Worm (Caenorhabditis elegans) whole organism, early embryonic: ENCODE results near the gene wdr-60.
"Not testable (repeated sequence)": the region's sequence is repeated elsewhere in the genome, so short reads cannot be mapped to it uniquely, and the experiment has no call there.

Source experiments
- B0310.2 ChIP-seq: sonication (generic microtip); optimal IDR thresholded peaks from 2 replicates; lab custom pipeline; 2016; ENCODE audit warnings: mild to moderate bottlenecking, missing genetic modification characterization, missing compliant biosample characterization
- F13C5.2 ChIP-seq: sonication (generic microtip); optimal IDR thresholded peaks from 2 replicates; lab custom pipeline; 2017; ENCODE audit warnings: mild to moderate bottlenecking, missing genetic modification characterization, inconsistent platforms, missing compliant biosample characterization
- aly-1 ChIP-seq: sonication (generic microtip); optimal IDR thresholded peaks from 2 replicates; lab custom pipeline; 2016; ENCODE audit warnings: missing genetic modification characterization, missing compliant biosample characterization
- ama-1 ChIP-seq: fragments of 150-350 bp; optimal IDR thresholded peaks from 2 replicates; lab custom pipeline; 2014
- ceh-13 ChIP-seq: fragments of 200-800 bp; sonication (Bioruptor generic); optimal IDR thresholded peaks from 2 replicates; lab custom pipeline; 2018; ENCODE audit warnings: mild to moderate bottlenecking, missing genetic modification characterization, missing compliant biosample characterization
- ceh-36 ChIP-seq: sonication (generic microtip); optimal IDR thresholded peaks from 2 replicates; lab custom pipeline; 2016; ENCODE audit warnings: missing genetic modification characterization, inconsistent platforms, missing compliant biosample characterization
- ets-7 ChIP-seq: sonication (generic microtip); optimal IDR thresholded peaks from 2 replicates; lab custom pipeline; 2016; ENCODE audit warnings: missing genotype, missing genetic modification characterization, missing compliant biosample characterization
- flt-1 ChIP-seq: fragments of 200-800 bp; sonication (Bioruptor generic); IDR thresholded peaks from 2 replicates; pipeline ENCODE4 v1.3.6; 2022; ENCODE audit warnings: missing genetic modification characterization, missing compliant biosample characterization
- hmbx-1 ChIP-seq: sonication (generic microtip); optimal IDR thresholded peaks from 2 replicates; lab custom pipeline; 2016; ENCODE audit warnings: mild to moderate bottlenecking, missing genetic modification characterization, missing compliant biosample characterization
- hmg-4 ChIP-seq: fragments of 200-800 bp; sonication (Bioruptor generic); optimal IDR thresholded peaks from 2 replicates; lab custom pipeline; 2018; ENCODE audit warnings: mild to moderate bottlenecking, missing genetic modification characterization, missing compliant biosample characterization
- hnd-1 ChIP-seq: sonication (generic microtip); optimal IDR thresholded peaks from 2 replicates; lab custom pipeline; 2016; ENCODE audit warnings: missing genetic modification characterization, missing compliant biosample characterization
- pes-1 ChIP-seq: fragments of 200-800 bp; sonication (Bioruptor generic); IDR thresholded peaks from 2 replicates; pipeline ENCODE4 v1.3.6; 2022; ENCODE audit warnings: missing genetic modification reagents, missing genetic modification characterization, missing compliant biosample characterization
- scrt-1 ChIP-seq: fragments of 200-800 bp; sonication (Bioruptor generic); IDR thresholded peaks from 2 replicates; pipeline ENCODE4 v1.3.6; 2022; ENCODE audit warnings: missing genetic modification characterization, missing compliant biosample characterization
- sea-1 ChIP-seq: fragments of 200-800 bp; sonication (Bioruptor generic); conservative IDR thresholded peaks from 2 replicates; pipeline ENCODE4 v1.3.6; 2022; ENCODE audit warnings: missing genetic modification characterization, missing compliant biosample characterization
- tbx-11 ChIP-seq: fragments of 200-800 bp; sonication (Bioruptor generic); IDR thresholded peaks from 2 replicates; pipeline ENCODE4 v1.3.6; 2022; ENCODE audit warnings: missing genetic modification characterization, missing compliant biosample characterization
- tbx-37 ChIP-seq: fragments of 200-800 bp; sonication (Bioruptor generic); conservative IDR thresholded peaks from 2 replicates; pipeline ENCODE4 v1.3.6; 2022; ENCODE audit warnings: missing genetic modification reagents, missing genetic modification characterization, missing compliant biosample characterization
- tra-4 ChIP-seq: sonication (generic microtip); optimal IDR thresholded peaks from 2 replicates; lab custom pipeline; 2017; ENCODE audit warnings: missing genetic modification characterization, missing compliant biosample characterization

wdr-60 gene

ce11 chrIII:4965271-4965670 lies 21.7 kb upstream of the wdr-60 start, which contains the start of gene nca-2:
Gene nca-2 (plus strand): TSS chrIII:4965571.
- TF ChIP-seq flt-1 (GFP tag; lab: Robert Waterston, UW) (no peak), hnd-1 (tag; lab: Kevin White, UChicago) (no peak), tbx-11 (GFP tag; lab: Robert Waterston, UW) (no peak), B0310.2 (tag; lab: Kevin White, UChicago) (no peak), tra-4 (no peak), pes-1 (GFP tag; lab: Robert Waterston, UW) (no peak), ceh-36 (no peak), F13C5.2 (no peak), hmbx-1 (tag; lab: Kevin White, UChicago) (no peak), scrt-1 (GFP tag; lab: Robert Waterston, UW) (no peak), ceh-13 (no peak), ama-1 (lab: Kevin White, UChicago) (no peak), ets-7 (no peak), sea-1 (GFP tag; lab: Robert Waterston, UW) (no peak)

ce11 chrIII:4967236-4967635 lies 19.8 kb upstream of the wdr-60 start:
- no peak for TF ChIP-seq hmg-4 (GFP tag; lab: Kevin White, UChicago)
- no peak for TF ChIP-seq scrt-1 (GFP tag; lab: Robert Waterston, UW)
- TF ChIP-seq ceh-36: no peak
- no peak for TF ChIP-seq tra-4
- no peak for TF ChIP-seq ceh-13
- TF ChIP-seq tbx-11 (GFP tag; lab: Robert Waterston, UW): no peak
- TF ChIP-seq aly-1 (tag; lab: Kevin White, UChicago): no peak
- no peak for TF ChIP-seq ama-1 (lab: Kevin White, UChicago)
- no peak for TF ChIP-seq hmbx-1 (tag; lab: Kevin White, UChicago)
- TF ChIP-seq B0310.2 (tag; lab: Kevin White, UChicago): no peak
- TF ChIP-seq pes-1 (GFP tag; lab: Robert Waterston, UW): no peak
- no peak for TF ChIP-seq hnd-1 (tag; lab: Kevin White, UChicago)
- TF ChIP-seq sea-1 (GFP tag; lab: Robert Waterston, UW): no peak
- TF ChIP-seq tbx-37 (GFP tag; lab: Robert Waterston, UW): no peak
- TF ChIP-seq F13C5.2: no peak

- TF ChIP-seq ets-7 (no peak), hmg-4 (GFP tag; lab: Kevin White, UChicago) (no peak), B0310.2 (tag; lab: Kevin White, UChicago) (no peak), aly-1 (tag; lab: Kevin White, UChicago) (no peak), F13C5.2 (no peak), tra-4 (no peak), pes-1 (GFP tag; lab: Robert Waterston, UW) (no peak)
Measured at ce11 chrIII:4968146-4968545, 18.9 kb upstream of the wdr-60 start.

DNA sequence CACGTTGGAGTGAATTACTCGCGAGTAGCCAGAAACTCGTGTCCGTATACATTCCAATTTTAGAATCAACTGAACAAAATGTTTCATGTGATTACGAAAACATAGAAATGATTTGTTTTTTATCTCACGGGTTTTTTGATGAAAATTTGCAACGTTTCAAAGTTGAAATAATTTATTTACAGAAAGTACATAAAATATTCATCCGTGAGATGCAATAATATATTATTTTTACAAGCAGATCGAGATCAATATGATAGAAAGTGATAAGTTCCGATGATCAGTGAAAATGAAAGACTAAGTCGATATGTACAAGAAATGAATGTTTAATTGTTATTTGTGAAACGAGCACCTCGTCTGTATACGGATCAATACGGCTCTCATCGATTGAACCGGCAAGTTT lies 6.6 kb upstream of the wdr-60 start, which contains the start of gene C27F2.6:
C27F2.6 (minus strand) TSS at position 101 of the 400 bp plus-strand sequence.
- not testable (repeated sequence) for TF ChIP-seq tra-4; hmbx-1 (tag; lab: Kevin White, UChicago); hmg-4 (GFP tag; lab: Kevin White, UChicago)

- TF ChIP-seq ceh-13 (no peak), hmg-4 (GFP tag; lab: Kevin White, UChicago) (no peak), B0310.2 (tag; lab: Kevin White, UChicago) (no peak), ama-1 (lab: Kevin White, UChicago) (no peak), hnd-1 (tag; lab: Kevin White, UChicago) (no peak), hmbx-1 (tag; lab: Kevin White, UChicago) (no peak), flt-1 (GFP tag; lab: Robert Waterston, UW) (no peak), tbx-37 (GFP tag; lab: Robert Waterston, UW) (no peak), scrt-1 (GFP tag; lab: Robert Waterston, UW) (no peak), tbx-11 (GFP tag; lab: Robert Waterston, UW) (no peak), aly-1 (tag; lab: Kevin White, UChicago) (no peak)
Measured at ce11 chrIII:4983961-4984360, 3.0 kb upstream of the wdr-60 start.

ce11 chrIII:4984444-4985086 lies 2.4 kb upstream of the wdr-60 start, which contains the start of gene C27F2.7:
Gene C27F2.7 (minus strand): TSS chrIII:4984494.
- TF ChIP-seq tra-4 (no peak), F13C5.2 (no peak), hnd-1 (tag; lab: Kevin White, UChicago) (no peak), pes-1 (GFP tag; lab: Robert Waterston, UW) (no peak), aly-1 (tag; lab: Kevin White, UChicago) (no peak), flt-1 (GFP tag; lab: Robert Waterston, UW) (no peak), sea-1 (GFP tag; lab: Robert Waterston, UW) (no peak), B0310.2 (tag; lab: Kevin White, UChicago) (no peak), tbx-37 (GFP tag; lab: Robert Waterston, UW) (no peak), hmbx-1 (tag; lab: Kevin White, UChicago) (no peak), ama-1 (lab: Kevin White, UChicago) (no peak), tbx-11 (GFP tag; lab: Robert Waterston, UW) (no peak)

DNA sequence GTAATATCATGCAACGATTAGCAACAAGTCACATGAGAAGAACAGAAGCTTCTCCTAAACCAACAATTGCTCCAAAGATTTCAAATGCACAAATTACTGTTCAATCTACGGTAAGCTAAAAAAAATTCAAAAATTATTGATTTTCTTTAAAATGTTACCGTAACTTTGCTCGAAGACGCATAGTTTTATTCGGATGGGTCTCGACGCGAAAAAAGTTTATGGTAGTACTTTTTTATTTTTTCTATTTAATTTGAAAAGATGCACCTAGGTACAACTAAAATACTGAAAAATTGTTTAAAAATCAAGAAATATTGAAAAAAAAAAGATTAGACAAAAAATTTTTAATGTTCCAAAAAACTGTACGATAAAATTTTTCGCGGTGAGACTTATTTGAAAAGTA lies 657 bp downstream of the wdr-60 start:
- TF ChIP-seq sea-1 (GFP tag; lab: Robert Waterston, UW) (no peak), ets-7 (no peak)
